Worm (Caenorhabditis elegans): ENCODE measurements around the gene elli-1.

DNA sequence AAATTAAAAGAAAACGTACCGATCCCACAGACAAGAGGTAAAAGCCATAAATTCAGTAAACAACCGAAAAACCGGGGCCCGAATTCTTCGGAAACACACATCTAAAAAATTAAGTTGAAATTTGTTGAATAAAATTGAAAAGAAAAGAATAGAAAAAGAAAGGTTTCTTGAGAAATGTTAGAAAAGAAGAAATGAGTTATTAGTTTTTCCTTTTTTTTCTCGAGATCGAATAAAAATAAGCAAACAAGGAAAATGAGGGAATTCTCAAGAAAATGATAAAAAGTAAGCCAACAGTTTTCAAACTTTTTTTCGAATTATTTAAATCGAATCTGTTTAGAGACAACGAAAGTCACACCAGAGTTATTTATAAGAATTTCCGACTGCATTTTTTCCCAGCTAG is 49.1 kb downstream of the elli-1 start, which contains the start of gene H23L24.4:
- TF ChIP-seq K12H6.12 (tag; optimal IDR thresholded peaks at IDR 0.05): no peak
- TF ChIP-seq die-1 (tag; optimal IDR thresholded peaks at IDR 0.05): no peak
- TF ChIP-seq hlh-12 (tag; optimal IDR thresholded peaks at IDR 0.05): no peak
- no peak for TF ChIP-seq him-1 (tag; optimal IDR thresholded peaks at IDR 0.05)
- TF ChIP-seq snpc-4 (GFP tag; optimal IDR thresholded peaks at IDR 0.05): no peak
- no peak for TF ChIP-seq snpc-4 (tag; optimal IDR thresholded peaks at IDR 0.05)
- TF ChIP-seq aptf-2 (GFP tag; conservative IDR thresholded peaks at IDR 0.05): no peak
- no peak for TF ChIP-seq atf-7 (tag; optimal IDR thresholded peaks at IDR 0.05)
- TF ChIP-seq ztf-26 (tag; optimal IDR thresholded peaks at IDR 0.05): no peak
- no peak for TF ChIP-seq ama-1 (optimal IDR thresholded peaks at IDR 0.05)
- TF ChIP-seq ama-1 (GFP tag; optimal IDR thresholded peaks at IDR 0.05): no peak
- TF ChIP-seq sea-2 (GFP tag; IDR thresholded peaks at IDR 0.05): no peak
- no peak for TF ChIP-seq pbrm-1 (GFP tag; IDR thresholded peaks at IDR 0.05)
- no peak for TF ChIP-seq C17E4.6 (GFP tag; IDR thresholded peaks at IDR 0.05)
- no peak for TF ChIP-seq unc-130 (GFP tag; optimal IDR thresholded peaks at IDR 0.05)
- no peak for TF ChIP-seq Y95B8A.8 (GFP tag; IDR thresholded peaks at IDR 0.05)

All from whole organism, young adult.